Fruit fly (Drosophila melanogaster): ENCODE data around the gene Ir10a.

Gene Ir10a

dm6 chrX:11351351-11351750 is 40.3 kb upstream of the Ir10a start (continued):
- peak; percentile 87 for TF ChIP-seq CG7357 (GFP tag; IDR thresholded peaks at IDR 0.05)
- TF ChIP-seq h (optimal IDR thresholded peaks at IDR 0.05) = no peak
- TF ChIP-seq corto (GFP tag; optimal IDR thresholded peaks at IDR 0.05) = no peak
- TF ChIP-seq lov (optimal IDR thresholded peaks at IDR 0.05) = no peak
- TF ChIP-seq lov (GFP tag; IDR thresholded peaks at IDR 0.05) = peak; percentile 95
- no peak for TF ChIP-seq unc-4 (GFP tag; IDR thresholded peaks at IDR 0.05; ENCODE audit: partially characterized antibody)
- peak; percentile 92 for TF ChIP-seq bcd (GFP tag; optimal IDR thresholded peaks at IDR 0.05)
- TF ChIP-seq bowl (GFP tag; IDR thresholded peaks at IDR 0.05) = peak; percentile 91
- TF ChIP-seq CG10462 (GFP tag; optimal IDR thresholded peaks at IDR 0.05) = peak; percentile 88
- TF ChIP-seq aop (GFP tag; IDR thresholded peaks at IDR 0.05) = peak; percentile 86
- TF ChIP-seq Deaf1 (tag; optimal IDR thresholded peaks at IDR 0.05) = peak; percentile 64
- peak; percentile 95 for TF ChIP-seq Ptx1 (GFP tag; IDR thresholded peaks at IDR 0.05)
- TF ChIP-seq Dref (GFP tag; IDR thresholded peaks at IDR 0.05) = peak; percentile 39
- no peak for TF ChIP-seq gfzf (GFP tag; optimal IDR thresholded peaks at IDR 0.05)
- TF ChIP-seq Lim3 (GFP tag; IDR thresholded peaks at IDR 0.05) = peak; percentile 89
- TF ChIP-seq run (tag; optimal IDR thresholded peaks at IDR 0.05) = peak; percentile 69
- TF ChIP-seq bsh (GFP tag; optimal IDR thresholded peaks at IDR 0.05) = peak; percentile 83 to 94
- peak; percentile 79 for TF ChIP-seq CG4360 (GFP tag; IDR thresholded peaks at IDR 0.05)
- TF ChIP-seq CG30431 (GFP tag; optimal IDR thresholded peaks at IDR 0.05) = peak; percentile 93
- peak; percentile 94 for TF ChIP-seq CG6689 (GFP tag; IDR thresholded peaks at IDR 0.05)
- peak; percentile 93 for TF ChIP-seq gem (tag; optimal IDR thresholded peaks at IDR 0.05)
- peak; percentile 97 for TF ChIP-seq Gug (GFP tag; IDR thresholded peaks at IDR 0.05)
- peak; percentile 88 for TF ChIP-seq Atf-2 (GFP tag; optimal IDR thresholded peaks at IDR 0.05)
- peak; percentile 17 for TF ChIP-seq Dp (GFP tag; optimal IDR thresholded peaks at IDR 0.05)
- TF ChIP-seq Hmr (GFP tag; optimal IDR thresholded peaks at IDR 0.05) = peak; percentile 92
- TF ChIP-seq da (GFP tag; optimal IDR thresholded peaks at IDR 0.05) = peak; percentile 76
- peak; percentile 92 for TF ChIP-seq CG13424 (tag; optimal IDR thresholded peaks at IDR 0.05)
- TF ChIP-seq CG14965 (GFP tag; optimal IDR thresholded peaks at IDR 0.05; ENCODE audit: borderline replicate concordance) = peak; percentile 53
- peak; percentile 93 for TF ChIP-seq CG1024 (GFP tag; IDR thresholded peaks at IDR 0.05)
- TF ChIP-seq CG6272 (GFP tag; IDR thresholded peaks at IDR 0.05) = peak; percentile 88
- peak; percentile 80; the same call in 2 of the 3 replicates for TF ChIP-seq C15 (GFP tag; IDR thresholded peaks at IDR 0.05)
- TF ChIP-seq Fer1 (GFP tag; optimal IDR thresholded peaks at IDR 0.05) = peak; percentile 92
- peak; percentile 95 for TF ChIP-seq pnt (GFP tag; optimal IDR thresholded peaks at IDR 0.05)
- TF ChIP-seq CG17186 (GFP tag; optimal IDR thresholded peaks at IDR 0.05) = peak; percentile 65

dm6 chrX:11350505-11351327 is 39.7 kb upstream of the Ir10a start, which contains the start of gene CG1737:
Gene CG1737, plus strand, starts transcription at chrX:11350608.
- TF ChIP-seq sr (GFP tag; IDR thresholded peaks at IDR 0.05) (no peak), Dp (GFP tag; optimal IDR thresholded peaks at IDR 0.05) (peak; percentile 8), Med (GFP tag) (peak; percentile 80), HLH54F (GFP tag; optimal IDR thresholded peaks at IDR 0.05) (no peak), sob (GFP tag; IDR thresholded peaks at IDR 0.05) (peak; percentile 41), CG6854 (GFP tag; optimal IDR thresholded peaks at IDR 0.05) (no peak), CG4617 (GFP tag; optimal IDR thresholded peaks at IDR 0.05; ENCODE audit: borderline replicate concordance) (peak; percentile 44), ssp (GFP tag; IDR thresholded peaks at IDR 0.05) (peak; percentile 27; the same call in 1 of the 2 replicates), CG1647 (GFP tag; optimal IDR thresholded peaks at IDR 0.05) (no peak), da (GFP tag; optimal IDR thresholded peaks at IDR 0.05) (no peak), scrt (GFP tag; optimal IDR thresholded peaks at IDR 0.05) (peak; percentile 7), sens (GFP tag) (peak; percentile 44), CG4707 (GFP tag; optimal IDR thresholded peaks at IDR 0.05) (no peak), slp2 (GFP tag; optimal IDR thresholded peaks at IDR 0.05) (no peak), BEAF-32 (GFP tag; optimal IDR thresholded peaks at IDR 0.05) (peak; percentile 46), B-H1 (GFP tag; IDR thresholded peaks at IDR 0.05) (no peak), CrebB (tag; optimal IDR thresholded peaks at IDR 0.05) (peak; percentile 27), seq (GFP tag; IDR thresholded peaks at IDR 0.05) (0 out of 2 replicates have a peak, but pooled peaks have one; percentile 9), wdn (GFP tag; IDR thresholded peaks at IDR 0.05) (peak; percentile 50; the same call in 1 of the 2 replicates), usp (GFP tag; optimal IDR thresholded peaks at IDR 0.05) (no peak)
